Fruit fly (Drosophila melanogaster): Measurements from ENCODE around the gene tko.

Gene tko

DNA sequence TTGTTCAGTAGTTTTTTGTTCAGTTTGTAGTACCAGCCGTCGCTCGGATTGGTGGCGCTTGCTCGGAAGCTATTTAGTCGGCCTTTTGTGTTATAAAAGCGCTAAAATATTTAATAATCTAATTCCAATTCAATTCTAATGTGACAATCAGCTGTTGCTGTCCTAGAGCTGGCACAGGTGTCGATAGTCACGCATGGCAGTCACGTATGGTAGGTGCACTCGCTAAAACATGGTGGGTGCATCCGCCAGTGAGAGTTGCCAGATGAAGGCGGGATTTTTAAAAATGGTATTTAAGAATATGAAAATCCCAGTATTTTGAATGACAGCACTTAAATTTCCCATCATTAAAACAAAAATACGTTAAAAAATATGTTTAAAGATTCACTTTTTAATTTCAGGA lies at the start of gene tko (continued):
- TF ChIP-seq pzg (GFP tag; optimal IDR thresholded peaks at IDR 0.05) (peak; percentile 98), mld (GFP tag; IDR thresholded peaks at IDR 0.05; ENCODE audit: partially characterized antibody) (peak; percentile 78; the same call in 2 of the 3 replicates), CG2889 (GFP tag; IDR thresholded peaks at IDR 0.05) (no peak), Hr51 (GFP tag; optimal IDR thresholded peaks at IDR 0.05) (no peak), dan (GFP tag; IDR thresholded peaks at IDR 0.05) (no peak), NK7.1 (GFP tag; optimal IDR thresholded peaks at IDR 0.05) (no peak), CG43689 (GFP tag; IDR thresholded peaks at IDR 0.05) (no peak), Neu2 (GFP tag; optimal IDR thresholded peaks at IDR 0.05; ENCODE audit: borderline replicate concordance) (no peak), CG17328 (GFP tag; IDR thresholded peaks at IDR 0.05) (no peak), fd102C (GFP tag; optimal IDR thresholded peaks at IDR 0.05) (no peak), CG14860 (GFP tag; IDR thresholded peaks at IDR 0.05; ENCODE audit: partially characterized antibody) (peak; percentile 84), Oaz (GFP tag; IDR thresholded peaks at IDR 0.05) (no peak), CG13624 (GFP tag; optimal IDR thresholded peaks at IDR 0.05) (peak; percentile 30), Trl (optimal IDR thresholded peaks at IDR 0.05) (no peak), Trl (GFP tag; optimal IDR thresholded peaks at IDR 0.05) (no peak), Dp (GFP tag; optimal IDR thresholded peaks at IDR 0.05) (peak; percentile 91), CG4282 (GFP tag; optimal IDR thresholded peaks at IDR 0.05) (no peak), Chrac-16 (GFP tag; optimal IDR thresholded peaks at IDR 0.05) (no peak), seq (GFP tag; IDR thresholded peaks at IDR 0.05) (no peak), Hr39 (optimal IDR thresholded peaks at IDR 0.05) (no peak), tup (GFP tag; optimal IDR thresholded peaks at IDR 0.05) (no peak), CG2712 (tag; optimal IDR thresholded peaks at IDR 0.05) (peak; percentile 46), jing (GFP tag; optimal IDR thresholded peaks at IDR 0.05) (no peak), CG2202 (tag; optimal IDR thresholded peaks at IDR 0.05) (no peak), pfk (GFP tag; optimal IDR thresholded peaks at IDR 0.05) (no peak), gt (GFP tag; IDR thresholded peaks at IDR 0.05) (no peak), nau (GFP tag; optimal IDR thresholded peaks at IDR 0.05) (no peak), crc (GFP tag; optimal IDR thresholded peaks at IDR 0.05) (no peak), CG4730 (GFP tag; IDR thresholded peaks at IDR 0.05) (no peak), Mes4 (GFP tag; optimal IDR thresholded peaks at IDR 0.05) (no peak), CG31388 (GFP tag; optimal IDR thresholded peaks at IDR 0.05) (no peak), ind (GFP tag; optimal IDR thresholded peaks at IDR 0.05) (no peak), CG15696 (tag; optimal IDR thresholded peaks at IDR 0.05) (no peak), ranshi (GFP tag; IDR thresholded peaks at IDR 0.05) (no peak), h (optimal IDR thresholded peaks at IDR 0.05) (no peak), cato (GFP tag; optimal IDR thresholded peaks at IDR 0.05; ENCODE audit: borderline replicate concordance) (no peak), CG11723 (GFP tag; optimal IDR thresholded peaks at IDR 0.05) (no peak), CG17385 (GFP tag; optimal IDR thresholded peaks at IDR 0.05) (no peak), CG13424 (tag; optimal IDR thresholded peaks at IDR 0.05) (no peak), amos (GFP tag; IDR thresholded peaks at IDR 0.05; ENCODE audit: partially characterized antibody) (peak; percentile 99), CG9876 (GFP tag; optimal IDR thresholded peaks at IDR 0.05) (peak; percentile 35), scrt (GFP tag; optimal IDR thresholded peaks at IDR 0.05) (peak; percentile 72), CG18011 (GFP tag; optimal IDR thresholded peaks at IDR 0.05) (no peak), CG11456 (GFP tag; IDR thresholded peaks at IDR 0.05) (0 out of 3 replicates have a peak, but pooled peaks have one; percentile 24), CG11560 (tag; IDR thresholded peaks at IDR 0.05) (no peak), CG14050 (GFP tag; IDR thresholded peaks at IDR 0.05) (no peak), CG17802 (tag; optimal IDR thresholded peaks at IDR 0.05) (no peak), az2 (GFP tag; optimal IDR thresholded peaks at IDR 0.05) (no peak), chif (GFP tag; optimal IDR thresholded peaks at IDR 0.05) (no peak), salm (tag; optimal IDR thresholded peaks at IDR 0.05) (no peak), Opbp (GFP tag; IDR thresholded peaks at IDR 0.05; ENCODE audit: partially characterized antibody) (peak; percentile 97), MBD-R2 (GFP tag; IDR thresholded peaks at IDR 0.05) (peak; percentile 93)
